Worm (Caenorhabditis elegans) whole organism, young adult: ENCODE measurements around the gene nhr-252.

Experiments used
- B0035.1 ChIP-seq: sonication (generic microtip); optimal IDR thresholded peaks from 2 replicates; lab custom pipeline; 2016; ENCODE audit warnings: missing genetic modification characterization, mild to moderate bottlenecking, missing compliant biosample characterization, missing genotype, missing genetic modification reagents
- B0261.1 ChIP-seq: sonication (generic microtip); optimal IDR thresholded peaks from 2 replicates; lab custom pipeline; 2016; ENCODE audit warnings: mild to moderate bottlenecking, missing genetic modification characterization, moderate library complexity, missing compliant biosample characterization
- B0336.3 ChIP-seq: fragments of 200-800 bp; sonication (Bioruptor generic); IDR thresholded peaks from 2 replicates; pipeline ENCODE4 v1.3.6; 2022; ENCODE audit warnings: missing genetic modification characterization, missing compliant biosample characterization
- C06A6.2 ChIP-seq: fragments of 200-800 bp; sonication (Bioruptor generic); conservative IDR thresholded peaks from 2 replicates; pipeline ENCODE4 v1.3.6; 2022; ENCODE audit warnings: missing genetic modification characterization, missing compliant biosample characterization
- F33H1.4 ChIP-seq: fragments of 200-800 bp; sonication (Bioruptor generic); IDR thresholded peaks from 2 replicates; pipeline ENCODE4 v1.3.6; 2022; ENCODE audit warnings: missing genetic modification reagents, missing genetic modification characterization, missing compliant biosample characterization
- F39B2.1 ChIP-seq: fragments of 200-800 bp; sonication (Bioruptor generic); IDR thresholded peaks from 2 replicates; pipeline ENCODE4 v1.3.6; 2022; ENCODE audit warnings: missing genetic modification reagents, missing genetic modification characterization, missing compliant biosample characterization
- F49E8.2 ChIP-seq: sonication (generic microtip); optimal IDR thresholded peaks from 3 replicates; lab custom pipeline; 2017; ENCODE audit warnings: missing genetic modification characterization, mild to moderate bottlenecking, missing compliant biosample characterization, antibody characterized with exemption, moderate library complexity; ENCODE audit not compliant: insufficient read depth
- K12H6.12 ChIP-seq: fragments of 200-800 bp; sonication (Bioruptor generic); optimal IDR thresholded peaks from 2 replicates; lab custom pipeline; 2018; ENCODE audit warnings: mild to moderate bottlenecking, missing genetic modification characterization, missing compliant biosample characterization
- akir-1 ChIP-seq: fragments of 200-800 bp; sonication (Bioruptor generic); optimal IDR thresholded peaks from 2 replicates; lab custom pipeline; 2018; ENCODE audit warnings: mild to moderate bottlenecking, missing genetic modification characterization, moderate library complexity, missing compliant biosample characterization
- aptf-3 ChIP-seq: fragments of 200-800 bp; sonication (Bioruptor generic); IDR thresholded peaks from 2 replicates; pipeline ENCODE4 v1.3.6; 2022; ENCODE audit warnings: missing genetic modification characterization, missing compliant biosample characterization
- atf-7 ChIP-seq: sonication (generic microtip); optimal IDR thresholded peaks from 2 replicates; lab custom pipeline; 2017; ENCODE audit warnings: mild to moderate bottlenecking, missing genetic modification characterization, missing compliant biosample characterization
- dpff-1 ChIP-seq: sonication (generic microtip); optimal IDR thresholded peaks from 2 replicates; lab custom pipeline; 2017; ENCODE audit warnings: mild to moderate bottlenecking, missing genetic modification characterization, missing compliant biosample characterization
- dpl-1 ChIP-seq: fragments of 150-350 bp; optimal IDR thresholded peaks from 2 replicates; lab custom pipeline; 2014; ENCODE audit warnings: missing biosample characterization, missing genetic modification reagents, missing genetic modification characterization
- egl-44 ChIP-seq: fragments of 200-800 bp; sonication (Bioruptor generic); IDR thresholded peaks from 2 replicates; pipeline ENCODE4 v1.3.6; 2022; ENCODE audit warnings: missing genetic modification reagents, missing genetic modification characterization, missing compliant biosample characterization
- egrh-3 ChIP-seq: fragments of 200-800 bp; sonication (Bioruptor generic); IDR thresholded peaks from 2 replicates; pipeline ENCODE4 v1.3.6; 2022; ENCODE audit warnings: missing genetic modification reagents, missing genetic modification characterization, missing compliant biosample characterization
- fkh-3 ChIP-seq: sonication (generic microtip); optimal IDR thresholded peaks from 2 replicates; lab custom pipeline; 2016; ENCODE audit warnings: mild to moderate bottlenecking, missing genetic modification characterization, missing compliant biosample characterization
- gei-17 ChIP-seq: fragments of 200-800 bp; sonication (Bioruptor generic); optimal IDR thresholded peaks from 2 replicates; lab custom pipeline; 2018; ENCODE audit warnings: mild to moderate bottlenecking, missing genetic modification characterization, missing compliant biosample characterization
- hlh-26 ChIP-seq: fragments of 200-800 bp; sonication (Bioruptor generic); conservative IDR thresholded peaks from 2 replicates; pipeline ENCODE4 v1.3.6; 2022; ENCODE audit warnings: missing genetic modification reagents, missing genetic modification characterization, missing compliant biosample characterization
- let-607 ChIP-seq, 2 experiments: fragments of 200-800 bp in 1 of 2; sonication (Bioruptor generic) in 1 of 2; sonication (generic microtip) in 1 of 2; optimal IDR thresholded peaks; 2 replicates each; lab custom pipeline; 2016 to 2018; ENCODE audit warnings: mild to moderate bottlenecking in 2 of 2, missing compliant biosample characterization in 2 of 2, missing genetic modification characterization in 2 of 2, moderate library complexity in 2 of 2, missing genotype in 1 of 2
- lin-26 ChIP-seq: fragments of 200-800 bp; sonication (Bioruptor generic); IDR thresholded peaks from 2 replicates; pipeline ENCODE4 v1.3.6; 2022; ENCODE audit warnings: missing genetic modification reagents, missing genetic modification characterization, missing compliant biosample characterization
- lin-40 ChIP-seq: sonication (generic microtip); optimal IDR thresholded peaks from 2 replicates; lab custom pipeline; 2016; ENCODE audit warnings: missing genetic modification characterization, mild to moderate bottlenecking, missing compliant biosample characterization, missing genotype, missing genetic modification reagents
- lir-1 ChIP-seq: fragments of 200-800 bp; sonication (Bioruptor generic); conservative IDR thresholded peaks from 2 replicates; pipeline ENCODE4 v1.3.6; 2022; ENCODE audit warnings: missing genetic modification reagents, missing genetic modification characterization, missing compliant biosample characterization
- madf-10 ChIP-seq: sonication (generic microtip); optimal IDR thresholded peaks from 2 replicates; lab custom pipeline; 2016; ENCODE audit warnings: mild to moderate bottlenecking, missing genetic modification characterization, missing compliant biosample characterization
- mxl-1 ChIP-seq: sonication (generic microtip); optimal IDR thresholded peaks from 2 replicates; lab custom pipeline; 2016; ENCODE audit warnings: missing genetic modification characterization, missing compliant biosample characterization
- nfya-1 ChIP-seq: sonication (generic microtip); optimal IDR thresholded peaks from 2 replicates; lab custom pipeline; 2017; ENCODE audit warnings: antibody characterized with exemption, missing compliant biosample characterization, missing genetic modification characterization, borderline replicate concordance; ENCODE audit not compliant: insufficient read depth
- nfya-2 ChIP-seq: fragments of 200-800 bp; sonication (Bioruptor generic); IDR thresholded peaks from 2 replicates; pipeline ENCODE4 v1.3.6; 2022; ENCODE audit warnings: missing genetic modification reagents, missing genetic modification characterization, missing compliant biosample characterization
- nhr-27 ChIP-seq: fragments of 200-800 bp; sonication (Bioruptor generic); optimal IDR thresholded peaks from 2 replicates; lab custom pipeline; 2018; ENCODE audit warnings: mild to moderate bottlenecking, missing genetic modification characterization, moderate library complexity, missing compliant biosample characterization
- pha-4 ChIP-seq: fragments of 150-350 bp; sonication (generic microtip); optimal IDR thresholded peaks from 2 replicates; lab custom pipeline; 2014; ENCODE audit warnings: missing biosample characterization, missing genetic modification reagents, missing genetic modification characterization
- rcor-1 ChIP-seq: fragments of 200-800 bp; sonication (Bioruptor generic); IDR thresholded peaks from 2 replicates; pipeline ENCODE4 v1.3.6; 2022; ENCODE audit warnings: missing genetic modification reagents, missing genetic modification characterization, missing compliant biosample characterization
- sdz-38 ChIP-seq: sonication (generic microtip); optimal IDR thresholded peaks from 2 replicates; lab custom pipeline; 2016; ENCODE audit warnings: missing genotype, missing genetic modification characterization, missing compliant biosample characterization
- tlf-1 ChIP-seq: fragments of 200-800 bp; sonication (Bioruptor generic); optimal IDR thresholded peaks from 2 replicates; lab custom pipeline; 2018; ENCODE audit warnings: mild to moderate bottlenecking, missing genetic modification characterization, missing compliant biosample characterization
- unc-62 ChIP-seq: fragments of 150-350 bp; optimal IDR thresholded peaks from 2 replicates; lab custom pipeline; 2014; ENCODE audit warnings: missing biosample characterization, missing genetic modification reagents, missing genetic modification characterization
- zfh-2 ChIP-seq: fragments of 200-800 bp; sonication (Bioruptor generic); conservative IDR thresholded peaks from 2 replicates; pipeline ENCODE4 v1.3.6; 2022; ENCODE audit warnings: missing genetic modification reagents, missing genetic modification characterization, missing compliant biosample characterization
- ztf-18 ChIP-seq: sonication (generic microtip); optimal IDR thresholded peaks from 2 replicates; lab custom pipeline; 2016; ENCODE audit warnings: missing genotype, mild to moderate bottlenecking, missing genetic modification characterization, missing compliant biosample characterization
- ztf-26 ChIP-seq: sonication (generic microtip); optimal IDR thresholded peaks from 2 replicates; lab custom pipeline; 2017; ENCODE audit warnings: missing genetic modification characterization, missing compliant biosample characterization
- ztf-28 ChIP-seq: fragments of 200-800 bp; sonication (Bioruptor generic); IDR thresholded peaks from 2 replicates; pipeline ENCODE4 v1.3.6; 2022; ENCODE audit warnings: missing genetic modification reagents, missing genetic modification characterization, missing compliant biosample characterization

The nhr-252 gene

DNA sequence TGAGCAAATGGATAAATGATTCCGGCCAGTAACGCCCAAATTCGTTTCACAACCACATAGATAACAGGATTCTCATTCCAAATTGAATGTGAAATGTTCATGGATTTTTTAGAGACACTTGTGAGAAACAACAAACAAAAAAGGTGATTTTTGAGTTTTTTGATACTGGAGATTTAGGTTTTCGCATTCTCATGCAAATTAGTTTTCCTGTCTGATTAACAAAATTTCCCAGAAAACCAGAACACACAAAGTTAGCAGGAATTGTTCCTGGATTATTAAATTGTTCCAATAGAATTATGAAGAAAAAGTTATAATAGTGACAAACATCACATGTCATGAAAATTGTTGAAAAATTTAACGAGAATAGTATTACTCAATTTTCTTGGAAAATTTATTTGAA is 38.8 kb downstream of the nhr-252 start, which contains the start of gene srh-33:
Gene srh-33, minus strand, starts transcription at position 101 of the 400 bp plus-strand sequence.
- TF ChIP-seq fkh-3 = no peak
- TF ChIP-seq C06A6.2 (GFP tag; lab: Robert Waterston, UW) = no peak
- TF ChIP-seq akir-1 (GFP tag; lab: Kevin White, UChicago) = no peak

DNA sequence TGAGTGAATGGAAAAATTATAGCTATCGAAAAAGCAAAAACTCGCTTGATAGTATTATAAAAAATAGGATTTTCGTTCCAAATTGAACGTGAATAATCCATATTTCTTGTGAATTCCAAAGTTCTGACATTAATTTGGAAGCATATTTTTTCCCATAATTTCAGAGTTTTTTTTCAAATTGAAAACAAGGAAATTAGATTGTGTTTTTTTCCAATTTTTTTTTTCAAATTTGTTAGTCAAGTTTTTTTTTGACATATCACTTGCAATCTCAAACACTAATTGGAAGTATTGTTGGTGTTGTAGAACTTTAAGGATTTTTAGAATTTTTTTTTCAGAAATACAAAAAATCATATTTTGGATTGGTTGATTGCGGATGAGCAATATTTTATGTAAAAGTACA is 42.2 kb downstream of the nhr-252 start, which contains the start of gene srh-34:
Gene srh-34, minus strand, starts transcription at position 101 of the 400 bp plus-strand sequence.
- TF ChIP-seq lin-40 (tag; lab: Kevin White, UChicago) (no peak), unc-62 (GFP tag; lab: Kevin White, UChicago) (no peak), sdz-38 (tag; lab: Kevin White, UChicago) (no peak), nhr-27 (no peak), lir-1 (GFP tag; lab: Robert Waterston, UW) (no peak), ztf-28 (GFP tag; lab: Robert Waterston, UW) (no peak), B0261.1 (tag; lab: Kevin White, UChicago) (no peak), egl-44 (no peak), pha-4 (tag; lab: Kevin White, UChicago) (no peak), dpl-1 (GFP tag; lab: Kevin White, UChicago) (no peak), atf-7 (tag; lab: Kevin White, UChicago) (no peak), F33H1.4 (GFP tag; lab: Robert Waterston, UW) (no peak), nfya-2 (GFP tag; lab: Robert Waterston, UW) (no peak), F49E8.2 (no peak), aptf-3 (GFP tag; lab: Robert Waterston, UW) (no peak), fkh-3 (no peak), C06A6.2 (GFP tag; lab: Robert Waterston, UW) (no peak)
- TF ChIP-seq, all 124 proteins: peak for 0

DNA sequence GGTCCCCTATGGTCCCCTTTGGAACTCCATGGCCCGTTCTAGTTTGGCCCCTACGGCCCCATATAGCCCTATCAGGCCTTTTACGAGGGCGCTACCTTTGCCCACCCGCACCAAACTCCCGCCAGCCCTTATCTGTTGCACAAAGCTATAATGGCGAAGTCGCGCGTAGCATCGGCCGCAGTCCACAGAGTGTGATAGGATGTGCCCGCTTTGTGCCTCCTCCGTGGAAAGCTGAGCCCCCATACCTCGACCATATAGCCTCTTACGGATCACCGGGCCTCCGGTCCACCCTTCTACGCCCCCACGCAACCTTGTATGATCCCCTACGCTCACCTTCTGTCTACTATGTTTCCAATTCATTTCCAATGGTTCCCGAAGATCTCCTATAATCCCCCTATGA is 42.6 kb downstream of the nhr-252 start:
- TF ChIP-seq dpff-1 (tag; lab: Kevin White, UChicago) (no peak), rcor-1 (GFP tag; lab: Robert Waterston, UW) (no peak), egrh-3 (GFP tag; lab: Robert Waterston, UW) (no peak), nfya-1 (no peak), B0336.3 (GFP tag; lab: Robert Waterston, UW) (no peak), zfh-2 (GFP tag; lab: Robert Waterston, UW) (peak; percentile 72), ztf-18 (tag; lab: Kevin White, UChicago) (no peak), F33H1.4 (GFP tag; lab: Robert Waterston, UW) (no peak), lin-26 (GFP tag; lab: Robert Waterston, UW) (0 out of 2 replicates have a peak, but pooled peaks have one; percentile 39), hlh-26 (GFP tag; lab: Robert Waterston, UW) (no peak), gei-17 (GFP tag; lab: Kevin White, UChicago) (no peak), lir-1 (GFP tag; lab: Robert Waterston, UW) (no peak), madf-10 (tag; lab: Kevin White, UChicago) (no peak), tlf-1 (no peak)

DNA sequence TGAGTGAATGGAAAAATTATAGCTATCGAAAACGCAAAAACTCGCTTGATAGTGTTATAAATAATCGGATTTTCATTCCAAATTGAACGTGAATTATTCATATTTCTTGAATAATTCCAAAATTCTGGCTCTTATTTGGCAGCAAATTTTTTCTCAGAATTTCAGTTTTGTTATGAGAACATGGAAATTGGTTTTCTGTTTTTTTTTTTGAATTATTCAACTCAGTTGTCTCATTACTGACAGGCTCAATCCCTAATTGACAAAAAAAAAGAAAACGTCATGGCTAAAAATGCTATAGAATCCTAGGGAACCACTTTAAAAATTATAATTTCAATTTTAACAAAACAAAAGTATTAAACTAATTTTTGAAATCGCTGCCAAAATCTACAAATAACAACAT is 44.7 kb downstream of the nhr-252 start, which contains the start of gene srh-35:
Gene srh-35, minus strand, starts transcription at position 101 of the 400 bp plus-strand sequence.
- TF ChIP-seq K12H6.12 (tag; lab: Kevin White, UChicago) = no peak
- no peak for TF ChIP-seq F39B2.1
- no peak for TF ChIP-seq ztf-26 (tag; lab: Kevin White, UChicago)
- TF ChIP-seq mxl-1 (tag; lab: Kevin White, UChicago) = no peak
- no peak for TF ChIP-seq lin-26 (GFP tag; lab: Robert Waterston, UW)
- TF ChIP-seq B0035.1 = no peak
- TF ChIP-seq let-607 (tag; optimal IDR thresholded peaks at IDR 0.05; lab: Kevin White, UChicago) = no peak
- no peak for TF ChIP-seq nfya-2 (GFP tag; lab: Robert Waterston, UW)
- TF ChIP-seq, all 124 proteins: peak for 0
